Worm (Caenorhabditis elegans) whole organism, early embryonic: Measurements from ENCODE around the gene C25F9.11.

Experiments
- ama-1 ChIP-seq: fragments of 150-350 bp; optimal IDR thresholded peaks from 2 replicates; lab custom pipeline; 2014
- ceh-36 ChIP-seq: sonication (generic microtip); optimal IDR thresholded peaks from 2 replicates; lab custom pipeline; 2016; ENCODE audit warnings: missing genetic modification characterization, inconsistent platforms, missing compliant biosample characterization
- ets-7 ChIP-seq: sonication (generic microtip); optimal IDR thresholded peaks from 2 replicates; lab custom pipeline; 2016; ENCODE audit warnings: missing genotype, missing genetic modification characterization, missing compliant biosample characterization
- hnd-1 ChIP-seq: sonication (generic microtip); optimal IDR thresholded peaks from 2 replicates; lab custom pipeline; 2016; ENCODE audit warnings: missing genetic modification characterization, missing compliant biosample characterization
- scrt-1 ChIP-seq: fragments of 200-800 bp; sonication (Bioruptor generic); IDR thresholded peaks from 2 replicates; pipeline ENCODE4 v1.3.6; 2022; ENCODE audit warnings: missing genetic modification characterization, missing compliant biosample characterization

DNA sequence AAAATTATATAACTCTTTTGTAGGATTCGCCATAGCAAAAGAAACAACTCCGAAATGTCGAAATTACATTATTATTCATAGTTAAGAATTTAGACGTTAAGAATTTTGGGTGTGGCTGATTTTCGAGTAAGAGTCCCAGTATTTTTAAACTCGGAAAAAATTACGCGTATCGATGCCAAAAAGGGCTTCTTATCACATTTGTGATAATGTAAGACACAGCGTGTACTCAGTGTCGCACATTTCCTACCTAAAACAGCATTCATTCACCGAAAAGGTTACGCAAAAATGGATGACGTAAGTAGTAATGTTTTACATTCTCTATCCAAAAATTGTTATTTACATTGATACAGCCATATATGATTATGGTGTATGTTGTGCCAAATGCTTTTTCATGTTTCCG, 16.7 kb upstream of the C25F9.11 start, which contains the start of gene M04C3.5:
- TF ChIP-seq ama-1 = no peak
- no peak for TF ChIP-seq ceh-36
- no peak for TF ChIP-seq hnd-1 (tag; lab: Kevin White, UChicago)
- no peak for TF ChIP-seq ets-7 (tag; lab: Kevin White, UChicago)
- TF ChIP-seq scrt-1 (GFP tag; lab: Robert Waterston, UW) = no peak
